Fruit fly (Drosophila melanogaster) whole organism, embryonic: ENCODE results near the gene ND-MNLL.

Source experiments
- B-H1 ChIP-seq: fragments of 200-800 bp; sonication (Bioruptor generic); IDR thresholded peaks from 3 replicates; pipeline ENCODE4 v1.3.6; 2022; ENCODE audit warnings: missing biosample characterization, missing genetic modification characterization
- Blimp-1 ChIP-seq: fragments of 200-800 bp; sonication (Bioruptor generic); optimal IDR thresholded peaks from 3 replicates; lab custom pipeline; 2018; ENCODE audit warnings: missing biosample characterization, missing genetic modification characterization, mild to moderate bottlenecking, moderate library complexity, missing genetic modification reagents
- CG10565 ChIP-seq: fragments of 200-800 bp; sonication (Bioruptor generic); optimal IDR thresholded peaks from 3 replicates; lab custom pipeline; 2016; ENCODE audit warnings: missing biosample characterization, mild to moderate bottlenecking, missing genetic modification characterization
- CG11695 ChIP-seq: fragments of 200-800 bp; sonication (Bioruptor generic); IDR thresholded peaks from 3 replicates; pipeline ENCODE4 v1.3.6; 2022; ENCODE audit warnings: missing biosample characterization, missing genetic modification characterization
- CG13287 ChIP-seq: fragments of 200-800 bp; sonication (Bioruptor generic); IDR thresholded peaks from 2 replicates; pipeline ENCODE4 v1.3.6; 2022; ENCODE audit warnings: missing biosample characterization, missing genetic modification characterization; ENCODE audit not compliant: partially characterized antibody
- CG18619 ChIP-seq: fragments of 200-800 bp; sonication (Bioruptor generic); optimal IDR thresholded peaks from 3 replicates; lab custom pipeline; 2017; ENCODE audit warnings: missing biosample characterization, mild to moderate bottlenecking, missing genetic modification characterization
- CG2889 ChIP-seq: fragments of 200-800 bp; sonication (Bioruptor generic); IDR thresholded peaks from 3 replicates; pipeline ENCODE4 v1.3.6; 2022; ENCODE audit warnings: missing biosample characterization, missing genetic modification characterization
- CG30431 ChIP-seq: fragments of 200-800 bp; sonication (Bioruptor generic); optimal IDR thresholded peaks from 2 replicates; lab custom pipeline; 2017; ENCODE audit warnings: missing biosample characterization, missing genetic modification characterization
- CG31224 ChIP-seq: fragments of 200-800 bp; sonication (Bioruptor generic); IDR thresholded peaks from 2 replicates; pipeline ENCODE4 v1.3.6; 2022; ENCODE audit warnings: missing biosample characterization, missing genetic modification characterization
- CG34224 ChIP-seq: fragments of 200-800 bp; sonication (Bioruptor generic); IDR thresholded peaks from 3 replicates; pipeline ENCODE4 v1.3.6; 2022; ENCODE audit warnings: missing biosample characterization, missing genetic modification characterization; ENCODE audit not compliant: partially characterized antibody
- CG3847 ChIP-seq: fragments of 200-800 bp; sonication (Bioruptor generic); IDR thresholded peaks from 2 replicates; pipeline ENCODE4 v1.3.6; 2022; ENCODE audit warnings: missing biosample characterization, missing genetic modification characterization
- CG43689 ChIP-seq: fragments of 200-800 bp; sonication (Bioruptor generic); IDR thresholded peaks from 2 replicates; pipeline ENCODE4 v1.3.6; 2022; ENCODE audit warnings: missing biosample characterization, missing genetic modification characterization
- CG4730 ChIP-seq: fragments of 200-800 bp; sonication (Bioruptor generic); IDR thresholded peaks from 2 replicates; pipeline ENCODE4 v1.3.6; 2022; ENCODE audit warnings: missing biosample characterization, missing genetic modification characterization
- CG6654 ChIP-seq: fragments of 200-800 bp; sonication (Bioruptor generic); optimal IDR thresholded peaks from 2 replicates; lab custom pipeline; 2017; ENCODE audit warnings: missing biosample characterization, mild to moderate bottlenecking, missing genetic modification characterization
- CG8089 ChIP-seq: fragments of 200-800 bp; sonication (Bioruptor generic); optimal IDR thresholded peaks from 3 replicates; lab custom pipeline; 2016; ENCODE audit warnings: missing biosample characterization, missing genetic modification characterization
- CG8281 ChIP-seq: fragments of 200-800 bp; sonication (Bioruptor generic); optimal IDR thresholded peaks from 2 replicates; lab custom pipeline; 2018; ENCODE audit warnings: missing biosample characterization, mild to moderate bottlenecking, missing genetic modification characterization, moderate library complexity
- Dbx ChIP-seq: fragments of 200-800 bp; sonication (Bioruptor generic); IDR thresholded peaks from 3 replicates; pipeline ENCODE4 v1.3.6; 2022; ENCODE audit warnings: missing biosample characterization, missing genetic modification characterization
- Dll ChIP-seq: fragments of 200-800 bp; sonication (Bioruptor generic); IDR thresholded peaks from 4 replicates; pipeline ENCODE4 v1.3.6; 2022; ENCODE audit warnings: missing biosample characterization, missing genetic modification characterization; ENCODE audit not compliant: partially characterized antibody
- Doc2 ChIP-seq: fragments of 200-800 bp; sonication (Bioruptor generic); IDR thresholded peaks from 2 replicates; pipeline ENCODE4 v1.3.6; 2022; ENCODE audit warnings: missing biosample characterization, missing genetic modification characterization
- Dref ChIP-seq: fragments of 200-800 bp; sonication (Bioruptor generic); IDR thresholded peaks from 2 replicates; pipeline ENCODE4 v1.3.6; 2022; ENCODE audit warnings: missing biosample characterization, missing genetic modification characterization
- Ets65A ChIP-seq: fragments of 200-800 bp; sonication (Bioruptor generic); peaks from one replicate; lab custom pipeline; 2016; ENCODE audit warnings: missing biosample characterization, missing genetic modification characterization
- Hr51 ChIP-seq, 2 experiments: fragments of 200-800 bp; sonication (Bioruptor generic); optimal IDR thresholded peaks; 2 replicates in 1 of 2; 3 replicates in 1 of 2; lab custom pipeline; 2016 to 2018; ENCODE audit warnings: missing biosample characterization in 2 of 2, missing genetic modification characterization in 2 of 2, mild to moderate bottlenecking in 1 of 2, moderate library complexity in 1 of 2
- NK7.1 ChIP-seq: fragments of 200-800 bp; sonication (Bioruptor generic); optimal IDR thresholded peaks from 3 replicates; lab custom pipeline; 2016; ENCODE audit warnings: missing biosample characterization, missing genetic modification characterization
- Nf-YB ChIP-seq: fragments of 200-800 bp; sonication (Bioruptor generic); optimal IDR thresholded peaks from 3 replicates; lab custom pipeline; 2019; ENCODE audit warnings: missing biosample characterization, mild to moderate bottlenecking, missing genetic modification characterization, moderate library complexity
- Optix ChIP-seq: fragments of 200-800 bp; sonication (Bioruptor generic); IDR thresholded peaks from 3 replicates; pipeline ENCODE4 v1.3.6; 2022; ENCODE audit warnings: missing biosample characterization, missing genetic modification characterization
- Scr ChIP-seq: fragments of 200-800 bp; sonication (Bioruptor generic); IDR thresholded peaks from 2 replicates; pipeline ENCODE4 v1.3.6; 2022; ENCODE audit warnings: missing biosample characterization, missing genetic modification characterization; ENCODE audit not compliant: partially characterized antibody
- Sox100B ChIP-seq: fragments of 200-800 bp; sonication (Bioruptor generic); optimal IDR thresholded peaks from 3 replicates; lab custom pipeline; 2018; ENCODE audit warnings: missing biosample characterization, mild to moderate bottlenecking, missing genetic modification characterization
- Spps ChIP-seq: fragments of 200-800 bp; sonication (Bioruptor generic); optimal IDR thresholded peaks from 2 replicates; lab custom pipeline; 2018; ENCODE audit warnings: missing biosample characterization, mild to moderate bottlenecking, missing genetic modification characterization
- amos ChIP-seq: fragments of 200-800 bp; sonication (Bioruptor generic); IDR thresholded peaks from 2 replicates; pipeline ENCODE4 v1.3.6; 2022; ENCODE audit warnings: missing biosample characterization, missing genetic modification characterization; ENCODE audit not compliant: partially characterized antibody
- chm ChIP-seq: fragments of 200-800 bp; sonication (Bioruptor generic); IDR thresholded peaks from 2 replicates; pipeline ENCODE4 v1.3.6; 2022; ENCODE audit warnings: missing biosample characterization, missing genetic modification characterization
- dmrt11E ChIP-seq: fragments of 200-800 bp; sonication (Bioruptor generic); optimal IDR thresholded peaks from 3 replicates; lab custom pipeline; 2018; ENCODE audit warnings: missing biosample characterization, mild to moderate bottlenecking, missing genetic modification characterization, moderate library complexity
- ems ChIP-seq: fragments of 200-800 bp; sonication (Bioruptor generic); optimal IDR thresholded peaks from 3 replicates; lab custom pipeline; 2016; ENCODE audit warnings: missing biosample characterization, missing genetic modification characterization
- eve ChIP-seq, 2 experiments: fragments of >200 bp; optimal IDR thresholded peaks; 2 replicates each; lab custom pipeline; 2017; ENCODE audit warnings: missing biosample characterization in 2 of 2, missing genetic modification characterization in 2 of 2
- exex ChIP-seq: fragments of 200-800 bp; sonication (Bioruptor generic); optimal IDR thresholded peaks from 4 replicates; lab custom pipeline; 2018; ENCODE audit warnings: missing biosample characterization, mild to moderate bottlenecking, missing genetic modification characterization, moderate library complexity
- kah ChIP-seq: fragments of 200-800 bp; sonication (Bioruptor generic); optimal IDR thresholded peaks from 2 replicates; lab custom pipeline; 2018; ENCODE audit warnings: missing biosample characterization, mild to moderate bottlenecking, missing genetic modification characterization
- lmd ChIP-seq: fragments of 200-800 bp; sonication (Bioruptor generic); IDR thresholded peaks from 2 replicates; pipeline ENCODE4 v1.3.6; 2022; ENCODE audit warnings: missing biosample characterization, missing genetic modification characterization
- lov ChIP-seq, 2 experiments: fragments of 200-800 bp in 1 of 2; fragments of >200 bp in 1 of 2; sonication (Bioruptor generic) in 1 of 2; IDR thresholded peaks in 1 of 2; optimal IDR thresholded peaks in 1 of 2; 2 replicates in 1 of 2; 3 replicates in 1 of 2; pipeline versions ENCODE4 v1.3.6 to Lab custom; 2017 to 2022; ENCODE audit warnings: missing biosample characterization in 1 of 2, missing genetic modification characterization in 1 of 2
- pan ChIP-seq, 4 experiments: fragments of >200 bp in 3 of 4; fragments of 200-800 bp in 1 of 4; sonication (Bioruptor generic) in 1 of 4; optimal IDR thresholded peaks in 3 of 4; IDR thresholded peaks in 1 of 4; 2 replicates each; pipeline versions ENCODE4 v1.3.6 to Lab custom; 2017 to 2022; ENCODE audit warnings: missing biosample characterization in 2 of 4, missing genetic modification characterization in 2 of 4, mixed read lengths in 1 of 4
- pfk ChIP-seq: fragments of 200-800 bp; sonication (Bioruptor generic); optimal IDR thresholded peaks from 2 replicates; lab custom pipeline; 2018; ENCODE audit warnings: missing biosample characterization, mild to moderate bottlenecking, missing genetic modification characterization, moderate library complexity
- prd ChIP-seq, 3 experiments: fragments of >200 bp in 2 of 3; fragments of 200-800 bp in 1 of 3; sonication (Bioruptor generic) in 1 of 3; optimal IDR thresholded peaks in 2 of 3; IDR thresholded peaks in 1 of 3; 2 replicates in 2 of 3; 3 replicates in 1 of 3; pipeline versions ENCODE4 v1.3.6 to Lab custom; 2017 to 2022; ENCODE audit warnings: missing biosample characterization in 1 of 3, missing genetic modification characterization in 1 of 3
- schlank ChIP-seq: fragments of 200-800 bp; sonication (Bioruptor generic); optimal IDR thresholded peaks from 2 replicates; lab custom pipeline; 2018; ENCODE audit warnings: missing biosample characterization, mild to moderate bottlenecking, missing genetic modification characterization
- slbo ChIP-seq: fragments of 200-800 bp; sonication (Bioruptor generic); IDR thresholded peaks from 2 replicates; pipeline ENCODE4 v1.3.6; 2022; ENCODE audit warnings: missing biosample characterization, missing genetic modification characterization
- slp2 ChIP-seq: fragments of 200-800 bp; sonication (Bioruptor generic); optimal IDR thresholded peaks from 2 replicates; lab custom pipeline; 2016; ENCODE audit warnings: missing biosample characterization, missing genetic modification characterization
- tll ChIP-seq, 2 experiments: fragments of 200-800 bp in 1 of 2; fragments of >200 bp in 1 of 2; sonication (Bioruptor generic) in 1 of 2; optimal IDR thresholded peaks; 2 replicates each; lab custom pipeline; 2017 to 2019; ENCODE audit warnings: missing biosample characterization in 2 of 2, missing genetic modification characterization in 2 of 2, mild to moderate bottlenecking in 1 of 2, moderate library complexity in 1 of 2
- unc-4 ChIP-seq: fragments of 200-800 bp; sonication (Bioruptor generic); IDR thresholded peaks from 2 replicates; pipeline ENCODE4 v1.3.6; 2022; ENCODE audit warnings: missing biosample characterization, missing genetic modification characterization; ENCODE audit not compliant: partially characterized antibody
- yki ChIP-seq: fragments of >200 bp; optimal IDR thresholded peaks from 3 replicates; lab custom pipeline; 2018
- z ChIP-seq: fragments of 200-800 bp; sonication (Bioruptor generic); IDR thresholded peaks from 3 replicates; pipeline ENCODE4 v1.3.6; 2022; ENCODE audit warnings: missing biosample characterization, missing genetic modification characterization
- zen2 ChIP-seq: fragments of 200-800 bp; sonication (Bioruptor generic); IDR thresholded peaks from 3 replicates; pipeline ENCODE4 v1.3.6; 2022; ENCODE audit warnings: missing biosample characterization, missing genetic modification characterization; ENCODE audit not compliant: partially characterized antibody

The ND-MNLL gene

DNA sequence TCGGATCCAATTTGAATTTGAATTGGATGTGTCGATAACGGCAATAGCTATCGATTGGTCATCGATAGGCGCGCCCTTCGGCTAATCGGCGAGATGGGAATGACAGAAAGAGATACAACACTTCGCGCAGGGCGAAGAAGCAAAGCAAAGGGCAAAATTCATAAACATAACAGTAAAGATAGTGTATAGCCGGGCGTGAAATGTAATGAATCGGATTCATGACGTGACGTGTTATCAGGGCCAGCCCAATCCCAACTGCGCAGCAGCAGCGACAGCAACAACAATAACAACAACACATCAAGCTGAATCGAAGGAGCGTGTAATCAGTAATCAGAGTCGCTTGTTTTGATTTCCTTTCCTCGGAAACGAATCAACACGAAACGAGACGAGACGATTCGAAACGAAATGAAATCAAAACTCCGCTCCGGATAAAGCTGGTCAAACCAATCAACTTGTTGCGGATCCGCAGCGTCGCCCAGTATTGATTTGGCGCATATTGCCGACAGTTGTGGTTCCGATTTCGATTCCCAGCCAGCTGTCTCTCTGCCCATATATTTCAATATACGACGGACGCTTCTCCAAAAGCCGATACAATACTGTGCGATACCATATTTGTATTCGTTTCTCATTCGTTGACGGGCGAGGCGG is 18.5 kb upstream of the ND-MNLL start, which contains the start of gene snz (continued):
- TF ChIP-seq CG3847 (GFP tag; lab: Robert Waterston, UW): no peak
- TF ChIP-seq CG30431: no peak
- TF ChIP-seq Optix: no peak
- TF ChIP-seq CG13287 (GFP tag; lab: Robert Waterston, UW): peak; percentile 83
- no peak for TF ChIP-seq slp2
- no peak for TF ChIP-seq kah (GFP tag; lab: Kevin White, UChicago)
- TF ChIP-seq yki (lab: Kevin White, UChicago): no peak
- TF ChIP-seq lov (optimal IDR thresholded peaks at IDR 0.05; lab: Kevin White, UChicago): no peak
- TF ChIP-seq lov (GFP tag; IDR thresholded peaks at IDR 0.05; lab: Robert Waterston, UW): no peak
- TF ChIP-seq CG31224 (GFP tag; lab: Robert Waterston, UW): no peak
- no peak for TF ChIP-seq B-H1
- peak; percentile 77 for TF ChIP-seq Dll
- TF ChIP-seq slbo: 0 out of 2 replicates have a peak, but pooled peaks have one; percentile 8
- no peak for TF ChIP-seq CG4730 (GFP tag; lab: Robert Waterston, UW)
- no peak for TF ChIP-seq prd (optimal IDR thresholded peaks at IDR 0.05; lab: Kevin White, UChicago)
- TF ChIP-seq prd (GFP tag; IDR thresholded peaks at IDR 0.05; lab: Robert Waterston, UW): peak; percentile 5; the same call in 1 of the 3 replicates
- peak; percentile 68 for TF ChIP-seq exex (tag; lab: Kevin White, UChicago)
- TF ChIP-seq eve (GFP tag; optimal IDR thresholded peaks at IDR 0.05; lab: Kevin White, UChicago): no peak
- no peak for TF ChIP-seq CG2889 (GFP tag; lab: Robert Waterston, UW)
- TF ChIP-seq CG18619 (GFP tag; lab: Kevin White, UChicago): no peak
- no peak for TF ChIP-seq CG10565 (GFP tag; lab: Kevin White, UChicago)
- TF ChIP-seq zen2 (GFP tag; lab: Robert Waterston, UW): peak; percentile 68; the same call in 2 of the 3 replicates
- no peak for TF ChIP-seq CG43689 (GFP tag; lab: Robert Waterston, UW)
- TF ChIP-seq Nf-YB (GFP tag; lab: Kevin White, UChicago): no peak
- TF ChIP-seq CG6654 (GFP tag; lab: Kevin White, UChicago): no peak
- no peak for TF ChIP-seq ems (GFP tag; lab: Kevin White, UChicago)
- TF ChIP-seq Ets65A (GFP tag; lab: Kevin White, UChicago): no peak
- TF ChIP-seq CG34224 (GFP tag; lab: Robert Waterston, UW): peak; percentile 76
- TF ChIP-seq NK7.1: no peak
- no peak for TF ChIP-seq lmd (GFP tag; lab: Robert Waterston, UW)
- no peak for TF ChIP-seq CG8281
- TF ChIP-seq schlank (tag; lab: Kevin White, UChicago): no peak
- TF ChIP-seq Hr51 (GFP tag; optimal IDR thresholded peaks at IDR 0.05; lab: Kevin White, UChicago): no peak
- no peak for TF ChIP-seq Doc2 (GFP tag; lab: Robert Waterston, UW)
- no peak for TF ChIP-seq Sox100B
- peak; percentile 74 for TF ChIP-seq unc-4 (GFP tag; lab: Robert Waterston, UW)
- no peak for TF ChIP-seq pan (optimal IDR thresholded peaks at IDR 0.05; lab: Kevin White, UChicago)
- TF ChIP-seq pan (GFP tag; optimal IDR thresholded peaks at IDR 0.05 in 1 of 2, IDR thresholded peaks at IDR 0.05 in 1 of 2): peak in 1 of 2 experiments; percentile 19
- TF ChIP-seq Blimp-1 (GFP tag; lab: Kevin White, UChicago): no peak
- TF ChIP-seq z (GFP tag; lab: Robert Waterston, UW): no peak
- peak; percentile 78; the same call in 1 of the 2 replicates for TF ChIP-seq amos (GFP tag; lab: Robert Waterston, UW)
- TF ChIP-seq CG8089 (GFP tag; lab: Kevin White, UChicago): no peak
- no peak for TF ChIP-seq tll (GFP tag; optimal IDR thresholded peaks at IDR 0.05; lab: Kevin White, UChicago)
- 0 out of 3 replicates have a peak, but pooled peaks have one; percentile 5 for TF ChIP-seq Dbx (GFP tag; lab: Robert Waterston, UW)
- TF ChIP-seq Dref: peak; percentile 88
- TF ChIP-seq dmrt11E (tag; lab: Kevin White, UChicago): no peak
- TF ChIP-seq Spps (tag; lab: Kevin White, UChicago): no peak
- TF ChIP-seq Scr (GFP tag; lab: Robert Waterston, UW): peak; percentile 74
- no peak for TF ChIP-seq CG11695 (GFP tag; lab: Robert Waterston, UW)
- peak; percentile 67 for TF ChIP-seq pfk
- no peak for TF ChIP-seq chm (GFP tag; lab: Robert Waterston, UW)
